Fruit fly (Drosophila melanogaster): ENCODE measurements around the gene Esp.

Gene Esp

dm6 chr3R:24810844-24811625, 30.7 kb upstream of the Esp start (continued):
- peak; percentile 41 for TF ChIP-seq TFAM (GFP tag; optimal IDR thresholded peaks at IDR 0.05)
- TF ChIP-seq sqz (GFP tag; optimal IDR thresholded peaks at IDR 0.05), result peak; percentile 43
- peak; percentile 54 for TF ChIP-seq CG2202 (tag; optimal IDR thresholded peaks at IDR 0.05)
- TF ChIP-seq Optix (GFP tag; IDR thresholded peaks at IDR 0.05), result peak; percentile 89
- TF ChIP-seq CrebB (tag; optimal IDR thresholded peaks at IDR 0.05), result peak; percentile 87
- TF ChIP-seq CG4328 (GFP tag; optimal IDR thresholded peaks at IDR 0.05), result peak; percentile 69
- peak; percentile 90 for TF ChIP-seq tap (tag; optimal IDR thresholded peaks at IDR 0.05)
- peak; percentile 90 for TF ChIP-seq unpg (GFP tag; optimal IDR thresholded peaks at IDR 0.05)
- peak; percentile 88 for TF ChIP-seq Hsf (GFP tag; optimal IDR thresholded peaks at IDR 0.05)
- peak; percentile 27 for TF ChIP-seq trem (tag; optimal IDR thresholded peaks at IDR 0.05)
- peak in 1 of 2 experiments; percentile 39 for TF ChIP-seq crp (GFP tag; optimal IDR thresholded peaks at IDR 0.05)
- TF ChIP-seq CG7987 (GFP tag; optimal IDR thresholded peaks at IDR 0.05), result peak; percentile 82
- peak; percentile 73 for TF ChIP-seq btn (GFP tag; optimal IDR thresholded peaks at IDR 0.05)
- TF ChIP-seq chn (GFP tag; optimal IDR thresholded peaks at IDR 0.05), result peak; percentile 75
- peak; percentile 69 for TF ChIP-seq CG10543 (GFP tag; optimal IDR thresholded peaks at IDR 0.05)
- peak; percentile 45 for TF ChIP-seq CG33213 (GFP tag; optimal IDR thresholded peaks at IDR 0.05)
- TF ChIP-seq CG1233 (GFP tag; optimal IDR thresholded peaks at IDR 0.05), result peak; percentile 83
- TF ChIP-seq exex (tag; optimal IDR thresholded peaks at IDR 0.05), result peak; percentile 62
- no peak for TF ChIP-seq jigr1 (GFP tag; IDR thresholded peaks at IDR 0.05)
- TF ChIP-seq odd (GFP tag; optimal IDR thresholded peaks at IDR 0.05), result peak; percentile 81
- TF ChIP-seq Bgb (GFP tag; IDR thresholded peaks at IDR 0.05; ENCODE audit: partially characterized antibody), result no peak
- TF ChIP-seq en (GFP tag; optimal IDR thresholded peaks at IDR 0.05), result peak; percentile 63
- TF ChIP-seq Gsc (GFP tag; IDR thresholded peaks at IDR 0.05), result no peak
- TF ChIP-seq CG18476 (GFP tag; optimal IDR thresholded peaks at IDR 0.05), result peak; percentile 83
- peak; percentile 65 for TF ChIP-seq cato (GFP tag; optimal IDR thresholded peaks at IDR 0.05; ENCODE audit: borderline replicate concordance)
- TF ChIP-seq ci (GFP tag; IDR thresholded peaks at IDR 0.05), result peak; percentile 94
- TF ChIP-seq rib (GFP tag; IDR thresholded peaks at IDR 0.05), result peak; percentile 83
- TF ChIP-seq mam (GFP tag; optimal IDR thresholded peaks at IDR 0.05), result peak; percentile 90
- peak; percentile 92 for TF ChIP-seq mirr (GFP tag; optimal IDR thresholded peaks at IDR 0.05)
- TF ChIP-seq CG32767 (GFP tag; IDR thresholded peaks at IDR 0.05), result peak; percentile 81
- no peak for TF ChIP-seq pfk (GFP tag; optimal IDR thresholded peaks at IDR 0.05)
- TF ChIP-seq ttk (GFP tag; IDR thresholded peaks at IDR 0.05), result peak; percentile 77
- no peak for TF ChIP-seq CG3065 (GFP tag; optimal IDR thresholded peaks at IDR 0.05)
- peak; percentile 75 for TF ChIP-seq Jarid2 (GFP tag; optimal IDR thresholded peaks at IDR 0.05)
- no peak for TF ChIP-seq CG14860 (GFP tag; IDR thresholded peaks at IDR 0.05; ENCODE audit: partially characterized antibody)
- TF ChIP-seq CG31388 (GFP tag; optimal IDR thresholded peaks at IDR 0.05), result peak; percentile 28
- TF ChIP-seq esg (GFP tag; conservative IDR thresholded peaks at IDR 0.05), result peak; percentile 88
- TF ChIP-seq hbn (GFP tag; IDR thresholded peaks at IDR 0.05; ENCODE audit: partially characterized antibody), result no peak
- TF ChIP-seq CG9215 (GFP tag; IDR thresholded peaks at IDR 0.05), result peak; percentile 78
- TF ChIP-seq p53 (GFP tag; optimal IDR thresholded peaks at IDR 0.05), result no peak
- peak; percentile 76 for TF ChIP-seq CG12104 (GFP tag; optimal IDR thresholded peaks at IDR 0.05)
- no peak for TF ChIP-seq CG13287 (GFP tag; IDR thresholded peaks at IDR 0.05; ENCODE audit: partially characterized antibody)
- TF ChIP-seq al (GFP tag; IDR thresholded peaks at IDR 0.05), result peak; percentile 87
- TF ChIP-seq CG1529 (GFP tag; optimal IDR thresholded peaks at IDR 0.05), result peak; percentile 78
- TF ChIP-seq fd96Cb (tag; optimal IDR thresholded peaks at IDR 0.05), result peak; percentile 88
- peak; percentile 93 for TF ChIP-seq NfI (GFP tag; optimal IDR thresholded peaks at IDR 0.05)
- peak; percentile 75; the same call in 1 of the 3 replicates for TF ChIP-seq gce (GFP tag; IDR thresholded peaks at IDR 0.05)
- TF ChIP-seq Med (GFP tag), result peak; percentile 99
- peak; percentile 68 for TF ChIP-seq klu (GFP tag; IDR thresholded peaks at IDR 0.05)
